Worm (Caenorhabditis elegans) whole organism, L1 larva: ENCODE measurements around the gene hipr-1.

Experiments used
- C04F5.9 ChIP-seq: sonication (generic microtip); optimal IDR thresholded peaks from 2 replicates; lab custom pipeline; 2016; ENCODE audit warnings: missing genetic modification characterization, missing compliant biosample characterization
- C16A3.4 ChIP-seq: fragments of 150-350 bp; optimal IDR thresholded peaks from 2 replicates; lab custom pipeline; 2014; ENCODE audit warnings: missing biosample characterization, missing genetic modification characterization
- Y116A8C.19 ChIP-seq: sonication (generic microtip); optimal IDR thresholded peaks from 2 replicates; lab custom pipeline; 2016; ENCODE audit warnings: missing compliant biosample characterization, missing genetic modification characterization, borderline replicate concordance
- alr-1 ChIP-seq: fragments of 200-800 bp; sonication (Bioruptor generic); optimal IDR thresholded peaks from 2 replicates; lab custom pipeline; 2018; ENCODE audit warnings: borderline replicate concordance, mild to moderate bottlenecking, missing genetic modification characterization, missing compliant biosample characterization
- aly-2 ChIP-seq: fragments of 150-350 bp; optimal IDR thresholded peaks from 2 replicates; lab custom pipeline; 2014; ENCODE audit warnings: missing biosample characterization, missing genetic modification characterization
- blmp-1 ChIP-seq: fragments of 150-350 bp; optimal IDR thresholded peaks from 2 replicates; lab custom pipeline; 2014; ENCODE audit warnings: missing biosample characterization, missing genetic modification characterization
- ceh-63 ChIP-seq: fragments of 200-800 bp; sonication (Bioruptor generic); optimal IDR thresholded peaks from 2 replicates; lab custom pipeline; 2018; ENCODE audit warnings: mild to moderate bottlenecking, missing genetic modification characterization, missing compliant biosample characterization
- ceh-8 ChIP-seq: fragments of 200-800 bp; sonication (Bioruptor generic); optimal IDR thresholded peaks from 2 replicates; lab custom pipeline; 2018; ENCODE audit warnings: mild to moderate bottlenecking, missing genetic modification characterization, moderate library complexity, missing compliant biosample characterization
- ceh-82 ChIP-seq, 3 experiments: fragments of 150-350 bp in 1 of 3; sonication (generic microtip) in 2 of 3; optimal IDR thresholded peaks; 2 replicates each; lab custom pipeline; 2014 to 2017; ENCODE audit warnings: missing biosample characterization in 3 of 3, missing genetic modification characterization in 3 of 3
- ces-1 ChIP-seq: fragments of 150-350 bp; optimal IDR thresholded peaks from 2 replicates; lab custom pipeline; 2014; ENCODE audit warnings: missing biosample characterization, missing genetic modification reagents, missing genetic modification characterization
- dpl-1 ChIP-seq, 3 experiments: fragments of 150-350 bp in 2 of 3; sonication (generic microtip) in 1 of 3; optimal IDR thresholded peaks; 2 replicates each; lab custom pipeline; 2014 to 2017; ENCODE audit warnings: missing biosample characterization in 3 of 3, missing genetic modification characterization in 3 of 3, missing genetic modification reagents in 3 of 3
- dsc-1 ChIP-seq: sonication (generic microtip); optimal IDR thresholded peaks from 2 replicates; lab custom pipeline; 2016; ENCODE audit warnings: mild to moderate bottlenecking, missing genetic modification characterization, missing compliant biosample characterization
- efl-1 ChIP-seq, 4 experiments: fragments of 150-350 bp; optimal IDR thresholded peaks in 3 of 4; peaks in 1 of 4; 1 replicate in 1 of 4; 2 replicates in 3 of 4; lab custom pipeline; 2014; ENCODE audit warnings: missing biosample characterization in 2 of 4, missing genetic modification characterization in 2 of 4, missing genetic modification reagents in 2 of 4
- egl-27 ChIP-seq, 2 experiments: fragments of 150-350 bp in 1 of 2; sonication (generic microtip); optimal IDR thresholded peaks; 3 replicates each; lab custom pipeline; 2017 to 2018; ENCODE audit warnings: missing biosample characterization in 2 of 2, missing genetic modification characterization in 2 of 2, missing genetic modification reagents in 2 of 2
- elt-2 ChIP-seq: sonication (generic microtip); optimal IDR thresholded peaks from 2 replicates; lab custom pipeline; 2016; ENCODE audit warnings: missing genetic modification characterization, mild to moderate bottlenecking, inconsistent platforms, missing compliant biosample characterization, missing genetic modification reagents
- ets-5 ChIP-seq: fragments of 200-800 bp; sonication (Bioruptor generic); IDR thresholded peaks from 2 replicates; pipeline ENCODE4 v1.3.6; 2022; ENCODE audit warnings: missing genetic modification characterization, missing compliant biosample characterization
- fkh-10 ChIP-seq: sonication (generic microtip); optimal IDR thresholded peaks from 2 replicates; lab custom pipeline; 2017; ENCODE audit warnings: missing biosample characterization, missing genetic modification reagents, missing genetic modification characterization
- fkh-4 ChIP-seq: sonication (generic microtip); optimal IDR thresholded peaks from 2 replicates; lab custom pipeline; 2016; ENCODE audit warnings: missing compliant biosample characterization, missing genetic modification characterization, borderline replicate concordance
- hlh-17 ChIP-seq: fragments of 200-800 bp; sonication (Bioruptor generic); optimal IDR thresholded peaks from 2 replicates; lab custom pipeline; 2018; ENCODE audit warnings: missing genetic modification characterization, mild to moderate bottlenecking, missing compliant biosample characterization, moderate library complexity, borderline replicate concordance
- hpl-2 ChIP-seq: fragments of 150-350 bp; optimal IDR thresholded peaks from 2 replicates; lab custom pipeline; 2014; ENCODE audit warnings: missing biosample characterization, missing genetic modification reagents, missing genetic modification characterization
- isw-1 ChIP-seq: fragments of 200-800 bp; sonication (Bioruptor generic); IDR thresholded peaks from 2 replicates; pipeline ENCODE4 v1.3.6; 2022; ENCODE audit warnings: missing genetic modification characterization, missing compliant biosample characterization
- jun-1 ChIP-seq: fragments of 150-350 bp; optimal IDR thresholded peaks from 2 replicates; lab custom pipeline; 2014; ENCODE audit warnings: missing biosample characterization, missing genetic modification reagents, missing genetic modification characterization
- lin-13 ChIP-seq: fragments of 150-350 bp; optimal IDR thresholded peaks from 2 replicates; lab custom pipeline; 2014; ENCODE audit warnings: missing biosample characterization, missing genetic modification reagents, missing genetic modification characterization
- lin-14 ChIP-seq: fragments of 200-800 bp; sonication (Bioruptor generic); optimal IDR thresholded peaks from 2 replicates; lab custom pipeline; 2018; ENCODE audit warnings: mild to moderate bottlenecking, missing genetic modification characterization, moderate library complexity, missing compliant biosample characterization
- lin-15B ChIP-seq: fragments of 150-350 bp; sonication (generic microtip); optimal IDR thresholded peaks from 3 replicates; lab custom pipeline; 2014; ENCODE audit warnings: missing biosample characterization, missing genetic modification characterization
- lin-35 ChIP-seq, 2 experiments: fragments of 150-350 bp; optimal IDR thresholded peaks; 2 replicates each; lab custom pipeline; 2014; ENCODE audit warnings: missing biosample characterization in 2 of 2, missing genetic modification characterization in 2 of 2, missing genetic modification reagents in 2 of 2
- lsy-2 ChIP-seq, 2 experiments: fragments of 150-350 bp; optimal IDR thresholded peaks; 2 replicates each; lab custom pipeline; 2014; ENCODE audit warnings: missing biosample characterization in 2 of 2, missing genetic modification characterization in 2 of 2
- mep-1 ChIP-seq: fragments of 150-350 bp; optimal IDR thresholded peaks from 2 replicates; lab custom pipeline; 2014; ENCODE audit warnings: missing biosample characterization, missing genetic modification characterization
- nhr-12 ChIP-seq: sonication (generic microtip); optimal IDR thresholded peaks from 2 replicates; lab custom pipeline; 2017; ENCODE audit warnings: missing biosample characterization, missing genetic modification characterization
- nhr-20 ChIP-seq: sonication (generic microtip); optimal IDR thresholded peaks from 2 replicates; lab custom pipeline; 2016; ENCODE audit warnings: mild to moderate bottlenecking, missing genetic modification characterization, missing compliant biosample characterization
- nhr-237 ChIP-seq: fragments of 150-350 bp; optimal IDR thresholded peaks from 2 replicates; lab custom pipeline; 2014; ENCODE audit warnings: missing biosample characterization, missing genetic modification characterization
- nhr-28 ChIP-seq: fragments of 150-350 bp; optimal IDR thresholded peaks from 2 replicates; lab custom pipeline; 2014; ENCODE audit warnings: missing biosample characterization, missing genetic modification characterization
- nhr-47 ChIP-seq: sonication (generic microtip); optimal IDR thresholded peaks from 2 replicates; lab custom pipeline; 2016; ENCODE audit warnings: mild to moderate bottlenecking, missing genetic modification characterization, moderate library complexity, missing compliant biosample characterization
- nhr-71 ChIP-seq: sonication (generic microtip); optimal IDR thresholded peaks from 2 replicates; lab custom pipeline; 2016; ENCODE audit warnings: mild to moderate bottlenecking, missing genetic modification characterization, moderate library complexity, missing compliant biosample characterization
- nhr-76 ChIP-seq: sonication (generic microtip); optimal IDR thresholded peaks from 2 replicates; lab custom pipeline; 2017; ENCODE audit warnings: missing biosample characterization, missing genetic modification characterization
- nhr-84 ChIP-seq: sonication (generic microtip); optimal IDR thresholded peaks from 2 replicates; lab custom pipeline; 2017; ENCODE audit warnings: missing biosample characterization, missing genetic modification characterization
- pag-3 ChIP-seq: sonication (generic microtip); optimal IDR thresholded peaks from 2 replicates; lab custom pipeline; 2017; ENCODE audit warnings: missing genetic modification characterization, mild to moderate bottlenecking, missing compliant biosample characterization, antibody characterized with exemption, borderline replicate concordance; ENCODE audit not compliant: insufficient read depth
- pax-3 ChIP-seq: fragments of 200-800 bp; sonication (Bioruptor generic); optimal IDR thresholded peaks from 2 replicates; lab custom pipeline; 2018; ENCODE audit warnings: mild to moderate bottlenecking, missing genetic modification characterization, moderate library complexity, missing compliant biosample characterization
- pqm-1 ChIP-seq: sonication (generic microtip); optimal IDR thresholded peaks from 3 replicates; lab custom pipeline; 2017; ENCODE audit warnings: missing biosample characterization, missing genetic modification characterization
- rnt-1 ChIP-seq: sonication (generic microtip); optimal IDR thresholded peaks from 2 replicates; lab custom pipeline; 2016; ENCODE audit warnings: mild to moderate bottlenecking, missing genetic modification characterization, moderate library complexity, missing compliant biosample characterization
- skn-1 ChIP-seq: fragments of 150-350 bp; optimal IDR thresholded peaks from 2 replicates; lab custom pipeline; 2014; ENCODE audit warnings: missing biosample characterization, missing genetic modification characterization
- sptf-1 ChIP-seq: fragments of 150-350 bp; optimal IDR thresholded peaks from 2 replicates; lab custom pipeline; 2014; ENCODE audit warnings: missing biosample characterization, missing genetic modification characterization
- sup-37 ChIP-seq: fragments of 200-800 bp; sonication (Bioruptor generic); optimal IDR thresholded peaks from 2 replicates; lab custom pipeline; 2018; ENCODE audit warnings: mild to moderate bottlenecking, missing genetic modification characterization, missing compliant biosample characterization
- unc-30 ChIP-seq: sonication (generic microtip); optimal IDR thresholded peaks from 2 replicates; lab custom pipeline; 2017; ENCODE audit warnings: missing biosample characterization, missing genetic modification characterization
- unc-62 ChIP-seq: fragments of 150-350 bp; optimal IDR thresholded peaks from 2 replicates; lab custom pipeline; 2014; ENCODE audit warnings: missing biosample characterization, missing genetic modification reagents, missing genetic modification characterization
- unc-86 ChIP-seq: sonication (generic microtip); optimal IDR thresholded peaks from 2 replicates; lab custom pipeline; 2016; ENCODE audit warnings: missing genetic modification characterization, missing compliant biosample characterization
- xbp-1 ChIP-seq: sonication (generic microtip); optimal IDR thresholded peaks from 2 replicates; lab custom pipeline; 2016; ENCODE audit warnings: missing genetic modification characterization, missing compliant biosample characterization
- ztf-11 ChIP-seq, 2 experiments: sonication (generic microtip); optimal IDR thresholded peaks; 2 replicates each; lab custom pipeline; 2016 to 2017; ENCODE audit warnings: missing genetic modification characterization in 2 of 2, missing biosample characterization in 1 of 2, missing compliant biosample characterization in 1 of 2

hipr-1 gene

DNA sequence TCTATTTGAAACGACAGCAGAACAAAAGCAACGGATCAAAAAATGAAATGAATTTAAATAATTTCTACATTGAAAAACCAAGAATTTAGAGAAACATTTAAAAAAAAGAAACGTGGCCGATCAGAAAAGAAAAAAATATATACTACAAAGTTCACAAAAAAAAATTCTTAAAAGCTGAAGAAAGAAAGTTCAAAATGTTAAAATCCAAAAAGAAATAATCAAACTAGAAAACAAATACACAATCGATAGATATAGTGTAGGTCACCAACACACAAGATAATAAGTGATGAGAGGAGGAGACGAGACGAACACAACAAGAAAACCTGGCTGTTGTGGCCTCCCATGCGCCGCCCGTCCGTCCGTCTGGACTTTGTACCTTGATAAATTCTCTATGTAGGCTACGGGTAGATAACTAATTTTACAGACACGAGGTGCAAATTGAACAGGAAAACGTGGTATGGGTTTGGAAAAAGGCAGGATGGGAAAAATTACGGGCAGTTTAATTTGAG lies 31.5 kb upstream of the hipr-1 start, which contains the start of gene hadb-1 (continued):
- TF ChIP-seq unc-62 = no peak
- TF ChIP-seq aly-2 (tag; lab: Kevin White, UChicago) = no peak
- no peak for TF ChIP-seq lin-13 (GFP tag; lab: Kevin White, UChicago)
- TF ChIP-seq dsc-1 (tag; lab: Kevin White, UChicago) = no peak
- TF ChIP-seq C16A3.4 (tag; lab: Kevin White, UChicago) = no peak
- TF ChIP-seq lin-35 (GFP tag; optimal IDR thresholded peaks at IDR 0.05; lab: Kevin White, UChicago) = peak in 1 of 2 experiments; percentile 28
- no peak for TF ChIP-seq unc-86 (tag; lab: Kevin White, UChicago)
- no peak for TF ChIP-seq pag-3 (tag; lab: Kevin White, UChicago)
- no peak for TF ChIP-seq rnt-1 (tag; lab: Kevin White, UChicago)
- no peak for TF ChIP-seq sptf-1
- TF ChIP-seq fkh-10 = no peak
- TF ChIP-seq nhr-47 (tag; lab: Kevin White, UChicago) = no peak
- TF ChIP-seq ceh-8 (GFP tag; lab: Kevin White, UChicago) = no peak
- no peak for TF ChIP-seq ets-5 (GFP tag; lab: Robert Waterston, UW)
- TF ChIP-seq nhr-71 = peak; percentile 38
- TF ChIP-seq ces-1 = no peak

DNA sequence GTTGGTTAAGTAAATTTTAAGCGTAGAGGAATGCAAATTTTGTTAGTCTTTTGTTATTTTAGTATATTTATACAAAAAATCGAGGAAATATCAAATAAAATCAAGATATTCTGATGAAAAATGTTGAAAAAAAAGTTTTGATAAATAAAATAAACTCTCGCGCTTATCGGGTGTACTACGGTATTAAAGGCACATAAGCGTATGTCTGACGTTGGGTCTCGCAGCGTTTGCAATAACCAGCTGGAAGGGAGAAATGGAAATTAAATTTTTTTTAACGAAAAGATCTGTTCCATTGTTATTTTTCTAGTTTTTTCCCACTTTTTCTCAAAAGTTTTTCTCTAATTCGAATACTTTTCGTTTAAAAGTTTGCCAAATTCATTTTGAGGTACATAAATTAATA lies 30.9 kb upstream of the hipr-1 start:
- no peak for TF ChIP-seq pqm-1 (tag; lab: Kevin White, UChicago)
- TF ChIP-seq nhr-20 (tag; lab: Kevin White, UChicago) = no peak
- no peak for TF ChIP-seq C04F5.9
- TF ChIP-seq skn-1 = no peak
- no peak for TF ChIP-seq nhr-71
- no peak for TF ChIP-seq lsy-2 (tag; optimal IDR thresholded peaks at IDR 0.05; lab: Kevin White, UChicago)
- TF ChIP-seq sptf-1 = no peak
- TF ChIP-seq nhr-84 (tag; lab: Kevin White, UChicago) = no peak

DNA sequence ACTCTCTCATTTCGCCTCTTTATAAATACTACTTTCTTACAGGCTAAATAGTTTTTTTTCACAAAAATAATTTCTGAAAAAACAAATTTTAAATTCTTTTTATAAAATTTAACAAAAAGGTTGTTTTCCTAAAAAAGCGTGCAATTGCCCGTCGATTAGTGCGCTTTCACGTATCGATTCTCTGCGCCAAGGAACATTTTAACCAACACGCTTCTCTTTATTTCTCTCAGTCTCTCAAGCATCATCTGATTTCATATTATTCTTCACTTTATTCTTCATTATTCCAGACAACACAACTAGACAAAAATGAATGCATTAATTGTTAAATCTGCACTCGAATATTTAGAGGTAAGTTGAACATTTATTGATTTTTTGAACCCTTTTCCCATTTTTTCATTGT lies 30.3 kb upstream of the hipr-1 start, which contains the start of gene B0303.4:
Gene B0303.4 (plus strand): TSS at position 196 of the 400 bp plus-strand sequence.
- TF ChIP-seq egl-27 (tag; optimal IDR thresholded peaks at IDR 0.05; lab: Kevin White, UChicago) = no peak
- no peak for TF ChIP-seq unc-62
- no peak for TF ChIP-seq ztf-11 (tag; optimal IDR thresholded peaks at IDR 0.05; lab: Kevin White, UChicago)
- TF ChIP-seq jun-1 (tag; lab: Kevin White, UChicago) = no peak
- no peak for TF ChIP-seq hlh-17
- peak; percentile 59 to 64 for TF ChIP-seq efl-1 (optimal IDR thresholded peaks at IDR 0.05; lab: Kevin White, UChicago)
- TF ChIP-seq efl-1 (GFP tag; optimal IDR thresholded peaks at IDR 0.05 in 1 of 2; lab: Kevin White, UChicago) = peak; percentile 55 to 63
- TF ChIP-seq elt-2 = no peak
- TF ChIP-seq sup-37 (GFP tag; lab: Kevin White, UChicago) = no peak
- TF ChIP-seq lin-14 (GFP tag; lab: Kevin White, UChicago) = peak; percentile 89
- peak in 1 of 3 experiments; percentile 33 for TF ChIP-seq ceh-82 (tag; optimal IDR thresholded peaks at IDR 0.05; lab: Kevin White, UChicago)
- peak; percentile 83 for TF ChIP-seq blmp-1 (tag; lab: Kevin White, UChicago)
- TF ChIP-seq aly-2 (tag; lab: Kevin White, UChicago) = no peak
- no peak for TF ChIP-seq isw-1 (GFP tag; lab: Robert Waterston, UW)
- TF ChIP-seq fkh-4 (tag; lab: Kevin White, UChicago) = no peak
- peak; percentile 92 for TF ChIP-seq mep-1 (tag; lab: Kevin White, UChicago)
- no peak for TF ChIP-seq nhr-28 (tag; lab: Kevin White, UChicago)
- no peak for TF ChIP-seq Y116A8C.19 (tag; lab: Kevin White, UChicago)
- TF ChIP-seq nhr-237 (tag; lab: Kevin White, UChicago) = no peak
- peak; percentile 38 for TF ChIP-seq lin-15B (tag; lab: Kevin White, UChicago)
- TF ChIP-seq nhr-12 (tag; lab: Kevin White, UChicago) = no peak
- no peak for TF ChIP-seq ceh-63 (GFP tag; lab: Kevin White, UChicago)
- no peak for TF ChIP-seq fkh-10
- TF ChIP-seq pag-3 (tag; lab: Kevin White, UChicago) = peak; percentile 43
- peak; percentile 46 to 68 (median 51) for TF ChIP-seq dpl-1 (GFP tag; optimal IDR thresholded peaks at IDR 0.05; lab: Kevin White, UChicago)
- TF ChIP-seq alr-1 (tag; lab: Kevin White, UChicago) = no peak
- TF ChIP-seq hpl-2 (GFP tag; lab: Kevin White, UChicago) = no peak
- TF ChIP-seq ces-1 = no peak
- TF ChIP-seq nhr-76 (tag; lab: Kevin White, UChicago) = no peak
- TF ChIP-seq pax-3 (tag; lab: Kevin White, UChicago) = no peak
- TF ChIP-seq dsc-1 (tag; lab: Kevin White, UChicago) = peak; percentile 33
- no peak for TF ChIP-seq unc-30 (tag; lab: Kevin White, UChicago)
- peak; percentile 34 for TF ChIP-seq xbp-1 (tag; lab: Kevin White, UChicago)
